Worm (Caenorhabditis elegans) whole organism, L4 larva: Measurements from ENCODE around the gene sth-1.
A peak's percentile ranks its signal among the peaks of the same experiment; 100 is the strongest.

ENCODE experiments used
- D1046.2 ChIP-seq: fragments of 200-800 bp; sonication (Bioruptor generic); IDR thresholded peaks from 2 replicates; pipeline ENCODE4 v1.3.6; 2022; ENCODE audit warnings: missing genetic modification characterization, missing compliant biosample characterization
- F49E8.2 ChIP-seq: sonication (generic microtip); optimal IDR thresholded peaks from 2 replicates; lab custom pipeline; 2016; ENCODE audit warnings: missing compliant biosample characterization, mild to moderate bottlenecking, missing genetic modification characterization, borderline replicate concordance
- R02D3.7 ChIP-seq: fragments of 150-350 bp; sonication (generic microtip); optimal IDR thresholded peaks from 3 replicates; lab custom pipeline; 2014; ENCODE audit warnings: missing biosample characterization, missing genetic modification characterization
- T20F7.1 ChIP-seq: fragments of 200-800 bp; sonication (Bioruptor generic); optimal IDR thresholded peaks from 2 replicates; lab custom pipeline; 2018; ENCODE audit warnings: mild to moderate bottlenecking, missing genetic modification characterization, missing compliant biosample characterization
- Y75B8A.6 ChIP-seq: fragments of 200-800 bp; sonication (Bioruptor generic); IDR thresholded peaks from 2 replicates; pipeline ENCODE4 v1.3.6; 2022; ENCODE audit warnings: missing genetic modification reagents, missing genetic modification characterization, missing compliant biosample characterization
- aha-1 ChIP-seq: fragments of 150-350 bp; peaks from one replicate; lab custom pipeline; 2014; ENCODE audit warnings: missing biosample characterization, missing genetic modification characterization
- ama-1 ChIP-seq: fragments of 150-350 bp; optimal IDR thresholded peaks from 2 replicates; lab custom pipeline; 2014; ENCODE audit warnings: inconsistent platforms, mixed read lengths
- ctbp-1 ChIP-seq: fragments of 200-800 bp; sonication (Bioruptor generic); IDR thresholded peaks from 2 replicates; pipeline ENCODE4 v1.3.6; 2022; ENCODE audit warnings: missing genetic modification reagents, missing genetic modification characterization, missing compliant biosample characterization
- daf-12 ChIP-seq: fragments of 150-350 bp; optimal IDR thresholded peaks from 2 replicates; lab custom pipeline; 2014; ENCODE audit warnings: missing biosample characterization, missing genetic modification reagents, missing genetic modification characterization
- daf-16 ChIP-seq, 3 experiments: sonication (generic microtip); optimal IDR thresholded peaks; 2 replicates each; lab custom pipeline; 2016 to 2017; ENCODE audit warnings: missing genetic modification characterization in 3 of 3, missing genetic modification reagents in 3 of 3, mild to moderate bottlenecking in 2 of 3, missing compliant biosample characterization in 2 of 3, missing biosample characterization in 1 of 3, moderate library complexity in 1 of 3
- daf-8 ChIP-seq: fragments of 200-800 bp; sonication (Bioruptor generic); IDR thresholded peaks from 2 replicates; pipeline ENCODE4 v1.3.6; 2022; ENCODE audit warnings: missing genetic modification characterization, missing compliant biosample characterization
- dmd-6 ChIP-seq: fragments of 200-800 bp; sonication (Bioruptor generic); IDR thresholded peaks from 2 replicates; pipeline ENCODE4 v1.3.6; 2022; ENCODE audit warnings: missing genetic modification reagents, missing genetic modification characterization, missing compliant biosample characterization
- dpl-1 ChIP-seq: fragments of 150-350 bp; optimal IDR thresholded peaks from 2 replicates; lab custom pipeline; 2014; ENCODE audit warnings: missing biosample characterization, missing genetic modification reagents, missing genetic modification characterization
- duxl-1 ChIP-seq: sonication (generic microtip); optimal IDR thresholded peaks from 2 replicates; lab custom pipeline; 2016; ENCODE audit warnings: mild to moderate bottlenecking, missing genetic modification characterization, moderate library complexity, missing compliant biosample characterization; ENCODE audit not compliant: poor library complexity
- dve-1 ChIP-seq: sonication (generic microtip); optimal IDR thresholded peaks from 2 replicates; lab custom pipeline; 2017; ENCODE audit warnings: antibody characterized with exemption, mild to moderate bottlenecking, missing genetic modification characterization, missing compliant biosample characterization; ENCODE audit not compliant: insufficient read depth
- fos-1 ChIP-seq: fragments of 150-350 bp; optimal IDR thresholded peaks from 2 replicates; lab custom pipeline; 2014; ENCODE audit warnings: missing biosample characterization, missing genetic modification characterization
- hlh-30 ChIP-seq: sonication (generic microtip); optimal IDR thresholded peaks from 2 replicates; lab custom pipeline; 2017; ENCODE audit warnings: antibody characterized with exemption, mild to moderate bottlenecking, missing genetic modification characterization, missing compliant biosample characterization; ENCODE audit not compliant: insufficient read depth
- hmg-1.1 ChIP-seq: fragments of 200-800 bp; sonication (Bioruptor generic); IDR thresholded peaks from 2 replicates; pipeline ENCODE4 v1.3.6; 2022; ENCODE audit warnings: missing genetic modification reagents, missing genetic modification characterization, missing compliant biosample characterization
- jun-1 ChIP-seq: fragments of 150-350 bp; optimal IDR thresholded peaks from 2 replicates; lab custom pipeline; 2014; ENCODE audit warnings: missing biosample characterization, missing genetic modification reagents, missing genetic modification characterization
- lin-13 ChIP-seq: fragments of 150-350 bp; optimal IDR thresholded peaks from 2 replicates; lab custom pipeline; 2014; ENCODE audit warnings: missing biosample characterization, missing genetic modification reagents, missing genetic modification characterization
- lin-38 ChIP-seq: fragments of 200-800 bp; sonication (Bioruptor generic); IDR thresholded peaks from 2 replicates; pipeline ENCODE4 v1.3.6; 2022; ENCODE audit warnings: missing genetic modification reagents, missing genetic modification characterization, missing compliant biosample characterization
- lsy-2 ChIP-seq, 2 experiments: fragments of 150-350 bp in 1 of 2; sonication (generic microtip) in 1 of 2; optimal IDR thresholded peaks; 2 replicates each; lab custom pipeline; 2014 to 2017; ENCODE audit warnings: missing biosample characterization in 2 of 2, missing genetic modification characterization in 2 of 2
- madf-9 ChIP-seq: fragments of 200-800 bp; sonication (Bioruptor generic); conservative IDR thresholded peaks from 2 replicates; pipeline ENCODE4 v1.3.6; 2022; ENCODE audit warnings: missing genetic modification reagents, missing genetic modification characterization, missing compliant biosample characterization
- mdl-1 ChIP-seq, 2 experiments: fragments of 150-350 bp in 1 of 2; sonication (generic microtip) in 1 of 2; optimal IDR thresholded peaks; 2 replicates each; lab custom pipeline; 2014 to 2017; ENCODE audit warnings: missing biosample characterization in 2 of 2, missing genetic modification characterization in 2 of 2
- mes-2 ChIP-seq: sonication (generic microtip); optimal IDR thresholded peaks from 2 replicates; lab custom pipeline; 2016; ENCODE audit warnings: missing genotype, mild to moderate bottlenecking, missing genetic modification characterization, missing compliant biosample characterization; ENCODE audit not compliant: poor library complexity, severe bottlenecking
- mxl-3 ChIP-seq: fragments of 200-800 bp; sonication (Bioruptor generic); optimal IDR thresholded peaks from 2 replicates; lab custom pipeline; 2018; ENCODE audit warnings: mild to moderate bottlenecking, missing genetic modification characterization, missing compliant biosample characterization
- nhr-111 ChIP-seq: fragments of 200-800 bp; sonication (Bioruptor generic); optimal IDR thresholded peaks from 2 replicates; lab custom pipeline; 2018; ENCODE audit warnings: mild to moderate bottlenecking, missing genetic modification characterization, missing compliant biosample characterization
- nhr-237 ChIP-seq: sonication (generic microtip); optimal IDR thresholded peaks from 2 replicates; lab custom pipeline; 2017; ENCODE audit warnings: missing biosample characterization, missing genetic modification characterization
- nhr-25 ChIP-seq: sonication (generic microtip); optimal IDR thresholded peaks from 2 replicates; lab custom pipeline; 2017; ENCODE audit warnings: missing genetic modification characterization, mild to moderate bottlenecking, missing compliant biosample characterization, antibody characterized with exemption, moderate library complexity, borderline replicate concordance; ENCODE audit not compliant: insufficient read depth
- nhr-28 ChIP-seq: fragments of 150-350 bp; optimal IDR thresholded peaks from 2 replicates; lab custom pipeline; 2014; ENCODE audit warnings: missing biosample characterization, missing genetic modification characterization
- nhr-48 ChIP-seq: sonication (generic microtip); optimal IDR thresholded peaks from 2 replicates; lab custom pipeline; 2016; ENCODE audit warnings: mild to moderate bottlenecking, missing genetic modification characterization, missing compliant biosample characterization
- nhr-76 ChIP-seq: fragments of 150-350 bp; optimal IDR thresholded peaks from 2 replicates; lab custom pipeline; 2014; ENCODE audit warnings: missing biosample characterization, missing genetic modification characterization
- nhr-77 ChIP-seq: fragments of 150-350 bp; optimal IDR thresholded peaks from 2 replicates; lab custom pipeline; 2014; ENCODE audit warnings: missing biosample characterization, missing genetic modification characterization
- pqm-1 ChIP-seq: sonication (generic microtip); optimal IDR thresholded peaks from 2 replicates; lab custom pipeline; 2017; ENCODE audit warnings: missing biosample characterization, missing genetic modification characterization
- snpc-4 ChIP-seq: fragments of 150-350 bp; optimal IDR thresholded peaks from 2 replicates; lab custom pipeline; 2014; ENCODE audit warnings: missing biosample characterization, missing genetic modification characterization
- tra-1 ChIP-seq: fragments of 200-800 bp; sonication (Bioruptor generic); IDR thresholded peaks from 2 replicates; pipeline ENCODE4 v1.3.6; 2022; ENCODE audit warnings: missing genetic modification reagents, missing genetic modification characterization, missing compliant biosample characterization
- unc-39 ChIP-seq: sonication (generic microtip); optimal IDR thresholded peaks from 2 replicates; lab custom pipeline; 2017; ENCODE audit warnings: missing biosample characterization, missing genetic modification characterization
- unc-62 ChIP-seq, 3 experiments: fragments of 150-350 bp in 1 of 3; sonication (generic microtip); optimal IDR thresholded peaks in 2 of 3; peaks in 1 of 3; 1 replicate in 1 of 3; 2 replicates in 2 of 3; lab custom pipeline; 2014 to 2017; ENCODE audit warnings: missing biosample characterization in 3 of 3, missing genetic modification characterization in 3 of 3, missing genetic modification reagents in 3 of 3, missing genotype in 1 of 3
- vab-7 ChIP-seq: fragments of 200-800 bp; sonication (Bioruptor generic); IDR thresholded peaks from 2 replicates; pipeline ENCODE4 v1.3.6; 2022; ENCODE audit warnings: missing genetic modification reagents, missing genetic modification characterization, missing compliant biosample characterization
- zag-1 ChIP-seq: fragments of 150-350 bp; optimal IDR thresholded peaks from 2 replicates; lab custom pipeline; 2014; ENCODE audit warnings: missing biosample characterization, missing genetic modification characterization
- zip-11 ChIP-seq: fragments of 200-800 bp; sonication (Bioruptor generic); IDR thresholded peaks from 2 replicates; pipeline ENCODE4 v1.3.6; 2022; ENCODE audit warnings: missing genetic modification characterization, missing compliant biosample characterization

The sth-1 gene

ce11 chrV:8019783-8020182 is 32.2 kb upstream of the sth-1 start:
- TF ChIP-seq dve-1 (tag; lab: Kevin White, UChicago) (peak; percentile 1), pqm-1 (tag; lab: Kevin White, UChicago) (no peak), daf-16 (GFP tag; optimal IDR thresholded peaks at IDR 0.05; lab: Kevin White, UChicago) (no peak), daf-16 (tag; optimal IDR thresholded peaks at IDR 0.05; lab: Kevin White, UChicago) (peak; percentile 20), dmd-6 (peak; percentile 32; the same call in 1 of the 2 replicates), nhr-28 (tag; lab: Kevin White, UChicago) (peak; percentile 45), mdl-1 (tag; optimal IDR thresholded peaks at IDR 0.05; lab: Kevin White, UChicago) (no peak)

- TF ChIP-seq dve-1 (tag; lab: Kevin White, UChicago) (peak; percentile 33), nhr-28 (tag; lab: Kevin White, UChicago) (peak; percentile 14), nhr-25 (tag; lab: Kevin White, UChicago) (no peak), nhr-48 (no peak), F49E8.2 (tag; lab: Kevin White, UChicago) (no peak), hlh-30 (tag; lab: Kevin White, UChicago) (no peak), D1046.2 (GFP tag; lab: Robert Waterston, UW) (no peak), snpc-4 (tag; lab: Kevin White, UChicago) (no peak), dmd-6 (peak; percentile 15; the same call in 1 of the 2 replicates), jun-1 (tag; lab: Kevin White, UChicago) (no peak), lin-13 (GFP tag; lab: Kevin White, UChicago) (no peak), zip-11 (GFP tag; lab: Robert Waterston, UW) (no peak), nhr-77 (tag; lab: Kevin White, UChicago) (no peak), fos-1 (tag; lab: Kevin White, UChicago) (no peak), zag-1 (tag; lab: Kevin White, UChicago) (no peak), hmg-1.1 (GFP tag; lab: Robert Waterston, UW) (no peak), daf-16 (GFP tag; optimal IDR thresholded peaks at IDR 0.05; lab: Kevin White, UChicago) (no peak), daf-16 (tag; optimal IDR thresholded peaks at IDR 0.05; lab: Kevin White, UChicago) (peak; percentile 59), mxl-3 (GFP tag; lab: Kevin White, UChicago) (no peak), ama-1 (lab: Kevin White, UChicago) (no peak), nhr-76 (no peak), daf-8 (GFP tag; lab: Robert Waterston, UW) (no peak), pqm-1 (tag; lab: Kevin White, UChicago) (peak; percentile 25), vab-7 (GFP tag; lab: Robert Waterston, UW) (no peak), unc-62 (GFP tag; optimal IDR thresholded peaks at IDR 0.05 in 1 of 2; lab: Kevin White, UChicago) (no peak), unc-62 (tag; optimal IDR thresholded peaks at IDR 0.05; lab: Kevin White, UChicago) (no peak), madf-9 (GFP tag; lab: Robert Waterston, UW) (no peak), daf-12 (no peak)
- TF ChIP-seq, all 104 proteins: peak for 5
Measured at ce11 chrV:8022040-8022439, 29.9 kb upstream of the sth-1 start, which contains the start of gene ech-3. ech-3 (plus strand) TSS chrV:8022217.

- TF ChIP-seq aha-1: peak; percentile 56
- TF ChIP-seq nhr-237: no peak
- TF ChIP-seq duxl-1 (tag; lab: Kevin White, UChicago): no peak
- TF ChIP-seq unc-62 (GFP tag; optimal IDR thresholded peaks at IDR 0.05 in 1 of 2; lab: Kevin White, UChicago): peak in 1 of 2 experiments; percentile 46
- TF ChIP-seq unc-62 (tag; optimal IDR thresholded peaks at IDR 0.05; lab: Kevin White, UChicago): no peak
- peak; percentile 38 for TF ChIP-seq dpl-1 (GFP tag; lab: Kevin White, UChicago)
- TF ChIP-seq tra-1 (GFP tag; lab: Robert Waterston, UW): no peak
- TF ChIP-seq R02D3.7 (tag; lab: Kevin White, UChicago): peak; percentile 83
- TF ChIP-seq T20F7.1 (GFP tag; lab: Kevin White, UChicago): no peak
- TF ChIP-seq nhr-111 (GFP tag; lab: Kevin White, UChicago): no peak
- no peak for TF ChIP-seq unc-39 (tag; lab: Kevin White, UChicago)
- TF ChIP-seq mdl-1 (tag; optimal IDR thresholded peaks at IDR 0.05; lab: Kevin White, UChicago): no peak
- peak; percentile 5 for TF ChIP-seq mes-2 (tag; lab: Kevin White, UChicago)
- TF ChIP-seq Y75B8A.6 (GFP tag; lab: Robert Waterston, UW): no peak
- peak in 1 of 2 experiments; percentile 87 for TF ChIP-seq lsy-2 (tag; optimal IDR thresholded peaks at IDR 0.05; lab: Kevin White, UChicago)
- no peak for TF ChIP-seq ctbp-1 (GFP tag; lab: Robert Waterston, UW)
- TF ChIP-seq lin-38 (GFP tag; lab: Robert Waterston, UW): peak; percentile 31; the same call in 1 of the 2 replicates
Measured at ce11 chrV:8024752-8025151, 27.2 kb upstream of the sth-1 start, which contains the start of gene F43H9.3. F43H9.3 (minus strand) TSS chrV:8024940.
